Worm (Caenorhabditis elegans) whole organism, L2 larva: ENCODE measurements around the gene sth-1.
A peak's percentile ranks its signal among the peaks of the same experiment; 100 is the strongest.

Experiments used
- C34F6.9 ChIP-seq: fragments of 150-350 bp; optimal IDR thresholded peaks from 2 replicates; lab custom pipeline; 2014; ENCODE audit warnings: missing biosample characterization, missing genetic modification characterization
- F13H6.1 ChIP-seq: sonication (generic microtip); optimal IDR thresholded peaks from 2 replicates; lab custom pipeline; 2016; ENCODE audit warnings: missing genetic modification characterization, missing compliant biosample characterization
- R02D3.7 ChIP-seq: fragments of 150-350 bp; optimal IDR thresholded peaks from 2 replicates; lab custom pipeline; 2014; ENCODE audit warnings: missing biosample characterization, missing genetic modification characterization
- Y55F3AM.14 ChIP-seq: fragments of 200-800 bp; sonication (Bioruptor generic); optimal IDR thresholded peaks from 2 replicates; lab custom pipeline; 2018; ENCODE audit warnings: mild to moderate bottlenecking, missing genetic modification characterization, missing compliant biosample characterization
- ZK546.5 ChIP-seq: sonication (generic microtip); optimal IDR thresholded peaks from 2 replicates; lab custom pipeline; 2017; ENCODE audit warnings: missing biosample characterization, missing genetic modification characterization
- alr-1 ChIP-seq: fragments of 150-350 bp; optimal IDR thresholded peaks from 2 replicates; lab custom pipeline; 2014; ENCODE audit warnings: missing biosample characterization, missing genetic modification characterization
- aly-2 ChIP-seq: fragments of 150-350 bp; optimal IDR thresholded peaks from 2 replicates; lab custom pipeline; 2014; ENCODE audit warnings: missing biosample characterization, missing genetic modification characterization
- ama-1 ChIP-seq: fragments of 150-350 bp; optimal IDR thresholded peaks from 2 replicates; lab custom pipeline; 2018; ENCODE audit warnings: inconsistent platforms
- blmp-1 ChIP-seq: sonication (generic microtip); optimal IDR thresholded peaks from 2 replicates; lab custom pipeline; 2017; ENCODE audit warnings: missing genetic modification characterization, mild to moderate bottlenecking, missing compliant biosample characterization, antibody characterized with exemption, moderate library complexity; ENCODE audit not compliant: insufficient read depth
- ceh-16 ChIP-seq: fragments of 150-350 bp; optimal IDR thresholded peaks from 2 replicates; lab custom pipeline; 2014; ENCODE audit warnings: missing biosample characterization, missing genetic modification characterization
- ceh-82 ChIP-seq: fragments of 150-350 bp; optimal IDR thresholded peaks from 2 replicates; lab custom pipeline; 2014; ENCODE audit warnings: missing biosample characterization, missing genetic modification characterization
- crh-2 ChIP-seq: sonication (generic microtip); optimal IDR thresholded peaks from 2 replicates; lab custom pipeline; 2017; ENCODE audit warnings: missing biosample characterization, missing genetic modification characterization
- dmd-4 ChIP-seq: sonication (generic microtip); optimal IDR thresholded peaks from 2 replicates; lab custom pipeline; 2017; ENCODE audit warnings: missing biosample characterization, missing genetic modification characterization
- egl-27 ChIP-seq: sonication (generic microtip); optimal IDR thresholded peaks from 3 replicates; lab custom pipeline; 2017; ENCODE audit warnings: missing biosample characterization, missing genetic modification reagents, missing genetic modification characterization
- elt-1 ChIP-seq: fragments of 150-350 bp; optimal IDR thresholded peaks from 2 replicates; lab custom pipeline; 2014; ENCODE audit warnings: missing biosample characterization, missing genetic modification characterization
- elt-3 ChIP-seq: sonication (generic microtip); optimal IDR thresholded peaks from 2 replicates; lab custom pipeline; 2017; ENCODE audit warnings: missing biosample characterization, missing genetic modification characterization
- fos-1 ChIP-seq: fragments of 150-350 bp; optimal IDR thresholded peaks from 2 replicates; lab custom pipeline; 2014; ENCODE audit warnings: missing biosample characterization, missing genetic modification characterization
- gmeb-1 ChIP-seq: fragments of 150-350 bp; optimal IDR thresholded peaks from 2 replicates; lab custom pipeline; 2014; ENCODE audit warnings: missing biosample characterization, missing genetic modification characterization
- lin-11 ChIP-seq: fragments of 150-350 bp; sonication (generic microtip); optimal IDR thresholded peaks from 2 replicates; lab custom pipeline; 2014; ENCODE audit warnings: missing biosample characterization, missing genetic modification characterization, inconsistent platforms, mixed read lengths
- lin-13 ChIP-seq: fragments of 150-350 bp; optimal IDR thresholded peaks from 2 replicates; lab custom pipeline; 2014; ENCODE audit warnings: missing biosample characterization, missing genetic modification reagents, missing genetic modification characterization
- lin-39 ChIP-seq: fragments of 150-350 bp; optimal IDR thresholded peaks from 2 replicates; lab custom pipeline; 2014; ENCODE audit warnings: missing biosample characterization, missing genetic modification reagents, missing genetic modification characterization
- lsy-2 ChIP-seq, 2 experiments: fragments of 150-350 bp in 1 of 2; sonication (generic microtip) in 1 of 2; optimal IDR thresholded peaks; 2 replicates each; lab custom pipeline; 2014 to 2017; ENCODE audit warnings: missing biosample characterization in 2 of 2, missing genetic modification characterization in 2 of 2
- mab-5 ChIP-seq: fragments of 150-350 bp; optimal IDR thresholded peaks from 2 replicates; lab custom pipeline; 2014; ENCODE audit warnings: missing biosample characterization, missing genetic modification characterization
- mbf-1 ChIP-seq: sonication (generic microtip); optimal IDR thresholded peaks from 2 replicates; lab custom pipeline; 2017; ENCODE audit warnings: missing biosample characterization, missing genetic modification characterization
- mdl-1 ChIP-seq, 2 experiments: fragments of 150-350 bp in 1 of 2; sonication (generic microtip) in 1 of 2; optimal IDR thresholded peaks; 2 replicates each; lab custom pipeline; 2017; ENCODE audit warnings: missing biosample characterization in 2 of 2, missing genetic modification characterization in 2 of 2
- nhr-11 ChIP-seq: fragments of 150-350 bp; optimal IDR thresholded peaks from 2 replicates; lab custom pipeline; 2014; ENCODE audit warnings: missing biosample characterization, missing genetic modification characterization
- nhr-129 ChIP-seq: fragments of 150-350 bp; optimal IDR thresholded peaks from 2 replicates; lab custom pipeline; 2014; ENCODE audit warnings: missing biosample characterization, missing genetic modification characterization
- nhr-21 ChIP-seq: fragments of 150-350 bp; optimal IDR thresholded peaks from 2 replicates; lab custom pipeline; 2014; ENCODE audit warnings: missing biosample characterization, missing genetic modification characterization
- nhr-23 ChIP-seq: fragments of 150-350 bp; optimal IDR thresholded peaks from 2 replicates; lab custom pipeline; 2014; ENCODE audit warnings: missing biosample characterization, missing genetic modification reagents, missing genetic modification characterization
- nhr-237 ChIP-seq: fragments of 150-350 bp; optimal IDR thresholded peaks from 2 replicates; lab custom pipeline; 2014; ENCODE audit warnings: missing biosample characterization, missing genetic modification characterization
- nhr-25 ChIP-seq: fragments of 150-350 bp; sonication (generic microtip); optimal IDR thresholded peaks from 3 replicates; lab custom pipeline; 2014; ENCODE audit warnings: missing biosample characterization, missing genetic modification characterization
- nhr-6 ChIP-seq: fragments of 150-350 bp; optimal IDR thresholded peaks from 2 replicates; lab custom pipeline; 2014; ENCODE audit warnings: missing biosample characterization, missing genetic modification characterization
- nhr-77 ChIP-seq: fragments of 150-350 bp; optimal IDR thresholded peaks from 2 replicates; lab custom pipeline; 2014; ENCODE audit warnings: missing biosample characterization, missing genetic modification characterization
- peb-1 ChIP-seq: fragments of 150-350 bp; optimal IDR thresholded peaks from 2 replicates; lab custom pipeline; 2014; ENCODE audit warnings: missing biosample characterization, missing genetic modification characterization
- sem-4 ChIP-seq: fragments of 150-350 bp; optimal IDR thresholded peaks from 2 replicates; lab custom pipeline; 2014; ENCODE audit warnings: missing biosample characterization, missing genetic modification reagents, missing genetic modification characterization
- skn-1 ChIP-seq: sonication (generic microtip); optimal IDR thresholded peaks from 2 replicates; lab custom pipeline; 2017; ENCODE audit warnings: missing biosample characterization, missing genetic modification characterization
- sma-3 ChIP-seq: sonication (generic microtip); optimal IDR thresholded peaks from 2 replicates; lab custom pipeline; 2016; ENCODE audit warnings: missing genetic modification reagents, missing genetic modification characterization, missing compliant biosample characterization
- sma-9 ChIP-seq, 2 experiments: fragments of 150-350 bp in 1 of 2; sonication (generic microtip) in 1 of 2; optimal IDR thresholded peaks; 2 replicates each; lab custom pipeline; 2014 to 2016; ENCODE audit warnings: missing genetic modification characterization in 2 of 2, mild to moderate bottlenecking in 1 of 2, missing biosample characterization in 1 of 2, missing compliant biosample characterization in 1 of 2, missing genetic modification reagents in 1 of 2, moderate library complexity in 1 of 2
- snpc-4 ChIP-seq: fragments of 150-350 bp; optimal IDR thresholded peaks from 2 replicates; lab custom pipeline; 2014; ENCODE audit warnings: missing biosample characterization, missing genetic modification characterization
- unc-39 ChIP-seq: fragments of 150-350 bp; optimal IDR thresholded peaks from 2 replicates; lab custom pipeline; 2014; ENCODE audit warnings: missing biosample characterization, missing genetic modification characterization
- unc-55 ChIP-seq: fragments of 150-350 bp; sonication (generic microtip); optimal IDR thresholded peaks from 3 replicates; lab custom pipeline; 2014; ENCODE audit warnings: missing biosample characterization, missing genetic modification reagents, missing genetic modification characterization
- unc-62 ChIP-seq: fragments of 150-350 bp; optimal IDR thresholded peaks from 2 replicates; lab custom pipeline; 2014; ENCODE audit warnings: missing biosample characterization, missing genetic modification reagents, missing genetic modification characterization
- zag-1 ChIP-seq: fragments of 150-350 bp; optimal IDR thresholded peaks from 2 replicates; lab custom pipeline; 2014; ENCODE audit warnings: missing biosample characterization, missing genetic modification characterization
- ztf-1 ChIP-seq: fragments of 200-800 bp; sonication (Bioruptor generic); conservative IDR thresholded peaks from 2 replicates; pipeline ENCODE4 v1.3.6; 2022; ENCODE audit warnings: missing genetic modification characterization, missing compliant biosample characterization
- ztf-11 ChIP-seq: sonication (generic microtip); optimal IDR thresholded peaks from 2 replicates; lab custom pipeline; 2017; ENCODE audit warnings: missing biosample characterization, missing genetic modification characterization
- ztf-4 ChIP-seq: fragments of 150-350 bp; optimal IDR thresholded peaks from 2 replicates; lab custom pipeline; 2014; ENCODE audit warnings: missing biosample characterization, missing genetic modification characterization

The sth-1 gene

ce11 chrV:8072047-8072446 is 20.1 kb downstream of the sth-1 start, which contains the start of gene str-144:
Gene str-144 (minus strand): TSS chrV:8072147.
- TF ChIP-seq sma-3 (no peak), nhr-129 (tag; lab: Kevin White, UChicago) (no peak), gmeb-1 (tag; lab: Kevin White, UChicago) (no peak), aly-2 (no peak), nhr-23 (tag; lab: Kevin White, UChicago) (no peak), alr-1 (tag; lab: Kevin White, UChicago) (no peak), ceh-82 (tag; lab: Kevin White, UChicago) (no peak), fos-1 (tag; lab: Kevin White, UChicago) (no peak), lin-13 (no peak), unc-39 (tag; lab: Kevin White, UChicago) (no peak), ztf-1 (GFP tag; lab: Robert Waterston, UW) (no peak), nhr-237 (no peak), ZK546.5 (no peak)

DNA sequence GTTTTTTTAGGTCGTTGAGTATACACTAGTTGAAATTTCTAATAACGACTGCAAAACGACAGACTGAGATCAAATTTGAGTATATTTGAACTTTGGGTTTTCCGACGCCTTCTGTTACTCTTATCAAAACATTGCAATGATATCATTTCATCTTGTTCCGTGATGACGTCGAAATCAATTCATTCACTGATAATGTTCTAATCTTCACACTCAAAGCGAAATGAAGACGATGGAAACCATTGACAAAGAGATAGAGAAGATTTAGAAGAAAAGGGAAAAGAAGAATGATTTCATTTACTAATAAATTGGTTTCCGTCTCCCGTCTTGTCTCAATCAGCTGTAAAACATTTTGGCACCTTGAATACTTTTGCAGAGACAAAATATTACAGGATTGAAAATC is 21.2 kb downstream of the sth-1 start:
- TF ChIP-seq alr-1 (tag; lab: Kevin White, UChicago) (no peak), nhr-25 (no peak), nhr-237 (no peak), sma-3 (peak; percentile 14), mdl-1 (tag; optimal IDR thresholded peaks at IDR 0.05; lab: Kevin White, UChicago) (no peak), nhr-6 (no peak), sem-4 (tag; lab: Kevin White, UChicago) (no peak), lin-13 (no peak), ceh-16 (tag; lab: Kevin White, UChicago) (no peak), nhr-77 (tag; lab: Kevin White, UChicago) (no peak), nhr-21 (tag; lab: Kevin White, UChicago) (peak; percentile 48), C34F6.9 (tag; lab: Kevin White, UChicago) (no peak), ztf-1 (GFP tag; lab: Robert Waterston, UW) (no peak), ama-1 (no peak), unc-55 (GFP tag; lab: Kevin White, UChicago) (no peak), nhr-23 (tag; lab: Kevin White, UChicago) (no peak), F13H6.1 (tag; lab: Kevin White, UChicago) (no peak), lsy-2 (tag; optimal IDR thresholded peaks at IDR 0.05; lab: Kevin White, UChicago) (no peak), blmp-1 (tag; lab: Kevin White, UChicago) (peak; percentile 71), nhr-11 (tag; lab: Kevin White, UChicago) (no peak), ceh-82 (tag; lab: Kevin White, UChicago) (no peak), dmd-4 (tag; lab: Kevin White, UChicago) (no peak), peb-1 (tag; lab: Kevin White, UChicago) (no peak), zag-1 (no peak), skn-1 (tag; lab: Kevin White, UChicago) (no peak), fos-1 (tag; lab: Kevin White, UChicago) (peak; percentile 30), nhr-129 (tag; lab: Kevin White, UChicago) (no peak), ztf-4 (tag; lab: Kevin White, UChicago) (no peak), sma-9 (GFP tag; optimal IDR thresholded peaks at IDR 0.05; lab: Kevin White, UChicago) (peak; percentile 85), sma-9 (tag; optimal IDR thresholded peaks at IDR 0.05; lab: Kevin White, UChicago) (no peak), snpc-4 (no peak), elt-3 (tag; lab: Kevin White, UChicago) (no peak), mab-5 (tag; lab: Kevin White, UChicago) (no peak), crh-2 (no peak), elt-1 (tag; lab: Kevin White, UChicago) (no peak), ZK546.5 (no peak), Y55F3AM.14 (GFP tag; lab: Kevin White, UChicago) (no peak), lin-11 (tag; lab: Kevin White, UChicago) (no peak), ztf-11 (tag; lab: Kevin White, UChicago) (no peak), mbf-1 (tag; lab: Kevin White, UChicago) (no peak), egl-27 (tag; lab: Kevin White, UChicago) (no peak), lin-39 (tag; lab: Kevin White, UChicago) (no peak), aly-2 (no peak), R02D3.7 (no peak), unc-62 (no peak)
